Worm (Caenorhabditis elegans) whole organism, L4/young adult: Measurements from ENCODE around the gene rpa-1.
A peak's percentile ranks its signal among the peaks of the same experiment; 100 is the strongest.

ENCODE experiments used
- W03F9.2 ChIP-seq: fragments of 150-350 bp; optimal IDR thresholded peaks from 2 replicates; lab custom pipeline; 2014; ENCODE audit warnings: missing biosample characterization, missing genetic modification characterization
- dao-5 ChIP-seq: sonication (generic microtip); optimal IDR thresholded peaks from 2 replicates; lab custom pipeline; 2016; ENCODE audit warnings: missing genotype, missing genetic modification characterization, moderate library complexity, missing compliant biosample characterization
- him-1 ChIP-seq: sonication (generic microtip); optimal IDR thresholded peaks from 2 replicates; lab custom pipeline; 2016; ENCODE audit warnings: missing genotype, missing genetic modification reagents, missing genetic modification characterization, missing compliant biosample characterization

Gene rpa-1

ce11 chrII:7635296-7635695 is 29.1 kb upstream of the rpa-1 start:
- TF ChIP-seq him-1 (tag; lab: Kevin White, UChicago) (no peak), W03F9.2 (tag; lab: Kevin White, UChicago) (no peak), dao-5 (tag; lab: Kevin White, UChicago) (no peak)

ce11 chrII:7636941-7637340 is 27.4 kb upstream of the rpa-1 start:
- TF ChIP-seq W03F9.2 (tag; lab: Kevin White, UChicago) (no peak), him-1 (tag; lab: Kevin White, UChicago) (no peak), dao-5 (tag; lab: Kevin White, UChicago) (no peak)

ce11 chrII:7639036-7639435 is 25.3 kb upstream of the rpa-1 start:
- no peak for TF ChIP-seq dao-5 (tag; lab: Kevin White, UChicago)
- no peak for TF ChIP-seq him-1 (tag; lab: Kevin White, UChicago)
- no peak for TF ChIP-seq W03F9.2 (tag; lab: Kevin White, UChicago)

- TF ChIP-seq him-1 (tag; lab: Kevin White, UChicago) (no peak), W03F9.2 (tag; lab: Kevin White, UChicago) (no peak), dao-5 (tag; lab: Kevin White, UChicago) (no peak)
Measured at ce11 chrII:7640161-7640841, 24.1 kb upstream of the rpa-1 start.

DNA sequence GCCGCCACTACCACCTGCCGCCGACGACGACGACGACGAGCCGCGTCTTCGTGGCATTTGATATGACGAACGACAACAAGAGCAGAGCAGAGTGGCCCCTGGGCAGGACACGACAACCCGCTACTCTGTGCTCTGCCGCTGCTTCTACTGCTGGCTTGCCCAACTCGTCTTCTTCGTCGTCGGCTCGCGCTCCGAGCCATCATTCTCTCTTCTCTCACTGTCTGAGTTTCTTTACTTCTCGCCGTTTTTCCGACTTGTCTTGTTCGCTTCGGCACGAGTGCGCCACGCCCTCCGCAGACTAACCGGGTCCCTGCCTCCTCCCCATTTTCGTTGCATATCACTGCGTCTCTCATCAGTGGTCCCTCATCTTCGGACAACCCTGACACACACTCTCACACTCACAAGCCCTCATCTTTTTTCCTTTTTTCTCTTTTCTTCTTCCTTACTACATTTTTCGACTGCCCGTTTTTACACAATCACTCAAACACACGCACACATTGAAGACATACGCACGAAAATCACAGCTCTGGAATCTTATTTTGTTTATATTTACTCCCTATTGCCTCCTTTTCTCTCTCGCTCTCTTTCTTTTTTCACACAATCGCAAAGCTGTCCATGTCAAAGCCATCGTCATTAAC is 22.2 kb upstream of the rpa-1 start:
- TF ChIP-seq W03F9.2 (tag; lab: Kevin White, UChicago): no peak
- TF ChIP-seq him-1 (tag; lab: Kevin White, UChicago): peak; percentile 81

ce11 chrII:7643214-7643613 is 21.2 kb upstream of the rpa-1 start:
- TF ChIP-seq him-1 (tag; lab: Kevin White, UChicago): no peak
- no peak for TF ChIP-seq dao-5 (tag; lab: Kevin White, UChicago)
- no peak for TF ChIP-seq W03F9.2 (tag; lab: Kevin White, UChicago)

ce11 chrII:7651171-7651570 is 13.2 kb upstream of the rpa-1 start, which contains the start of gene pde-4:
TSS of gene pde-4 (minus strand) at chrII:7651246.
- TF ChIP-seq dao-5 (tag; lab: Kevin White, UChicago) (no peak), W03F9.2 (tag; lab: Kevin White, UChicago) (no peak), him-1 (tag; lab: Kevin White, UChicago) (no peak)

DNA sequence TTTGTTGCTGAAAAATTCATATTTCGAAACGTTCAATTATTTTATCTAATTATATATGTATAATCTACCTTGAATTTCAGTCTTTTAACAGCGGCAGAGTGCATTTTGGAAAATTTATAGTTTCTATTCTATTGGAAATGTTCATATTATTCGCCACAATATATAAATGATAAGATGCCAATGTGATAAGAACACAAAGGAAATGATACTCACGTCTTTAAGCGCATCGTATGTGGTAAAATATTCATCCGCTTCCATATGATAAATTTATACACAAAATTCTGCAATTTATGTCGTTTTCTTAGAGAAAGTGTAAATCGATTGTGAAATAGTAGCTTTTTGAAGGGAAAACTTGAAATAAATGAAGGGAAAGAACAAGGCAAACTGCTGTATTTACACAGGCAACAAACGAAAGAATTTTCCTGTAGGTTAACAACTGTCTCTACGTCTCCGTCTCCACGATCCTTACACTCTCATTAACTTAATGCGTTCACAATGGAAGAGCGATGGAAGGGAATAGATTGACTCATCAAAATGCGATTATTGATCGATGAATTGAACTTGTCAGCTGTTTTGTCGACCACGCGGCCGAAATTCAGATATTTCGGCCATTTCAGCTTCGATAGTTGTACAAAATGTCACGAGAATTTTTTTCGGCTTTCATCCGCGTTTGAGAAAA is 2.2 kb upstream of the rpa-1 start, which contains the start of gene alfa-1:
Gene alfa-1, minus strand, starts transcription at position 515 of the 679 bp plus-strand sequence.
- TF ChIP-seq dao-5 (tag; lab: Kevin White, UChicago) (no peak), W03F9.2 (tag; lab: Kevin White, UChicago) (no peak), him-1 (tag; lab: Kevin White, UChicago) (no peak)

- TF ChIP-seq him-1 (tag; lab: Kevin White, UChicago): no peak
- TF ChIP-seq W03F9.2 (tag; lab: Kevin White, UChicago): no peak
- no peak for TF ChIP-seq dao-5 (tag; lab: Kevin White, UChicago)
Measured at ce11 chrII:7663028-7663427, 1.4 kb upstream of the rpa-1 start.

DNA sequence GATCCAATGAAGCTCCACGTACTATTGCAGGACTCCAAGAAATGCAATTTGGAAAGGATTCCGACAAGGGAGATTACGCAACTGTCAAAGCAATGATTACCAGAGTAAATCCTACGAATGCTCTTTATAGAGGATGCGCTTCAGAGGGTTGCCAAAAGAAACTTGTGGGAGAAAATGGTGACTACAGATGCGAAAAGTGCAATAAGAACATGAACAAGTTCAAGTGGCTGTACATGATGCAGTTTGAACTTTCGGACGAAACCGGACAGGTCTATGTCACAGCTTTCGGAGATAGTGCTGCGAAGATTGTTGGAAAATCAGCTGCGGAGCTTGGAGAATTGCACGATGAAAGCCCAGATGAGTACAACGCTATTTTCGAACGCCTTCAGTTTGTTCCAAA is 2.0 kb downstream of the rpa-1 start:
- TF ChIP-seq dao-5 (tag; lab: Kevin White, UChicago): no peak
- no peak for TF ChIP-seq W03F9.2 (tag; lab: Kevin White, UChicago)
- TF ChIP-seq him-1 (tag; lab: Kevin White, UChicago): no peak

DNA sequence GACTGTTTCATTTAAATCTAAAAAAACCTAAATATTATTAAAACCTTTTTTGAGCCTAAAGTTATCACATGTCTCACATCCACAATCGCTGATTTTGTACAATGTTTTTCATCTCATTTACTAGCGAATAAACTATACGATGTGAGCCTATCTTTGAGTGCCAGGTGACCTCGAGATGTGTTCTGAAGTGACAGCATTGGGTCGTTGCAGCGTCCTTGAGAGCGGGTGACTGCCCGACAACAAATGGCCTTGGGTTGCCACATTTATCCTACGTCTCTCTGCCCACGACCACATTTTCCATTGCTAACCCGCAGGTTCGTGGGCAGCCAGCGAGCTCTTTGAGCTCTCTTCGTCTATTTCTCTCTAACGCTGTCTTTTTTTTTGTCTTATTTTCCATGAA is 2.6 kb downstream of the rpa-1 start, which contains the start of gene lir-2:
Gene lir-2, plus strand, starts transcription at position 301 of the 400 bp plus-strand sequence.
- TF ChIP-seq W03F9.2 (tag; lab: Kevin White, UChicago) (no peak), dao-5 (tag; lab: Kevin White, UChicago) (no peak), him-1 (tag; lab: Kevin White, UChicago) (no peak)

- TF ChIP-seq him-1 (tag; lab: Kevin White, UChicago): no peak
- TF ChIP-seq dao-5 (tag; lab: Kevin White, UChicago): no peak
Measured at ce11 chrII:7669409-7669808, 5.0 kb downstream of the rpa-1 start.

DNA sequence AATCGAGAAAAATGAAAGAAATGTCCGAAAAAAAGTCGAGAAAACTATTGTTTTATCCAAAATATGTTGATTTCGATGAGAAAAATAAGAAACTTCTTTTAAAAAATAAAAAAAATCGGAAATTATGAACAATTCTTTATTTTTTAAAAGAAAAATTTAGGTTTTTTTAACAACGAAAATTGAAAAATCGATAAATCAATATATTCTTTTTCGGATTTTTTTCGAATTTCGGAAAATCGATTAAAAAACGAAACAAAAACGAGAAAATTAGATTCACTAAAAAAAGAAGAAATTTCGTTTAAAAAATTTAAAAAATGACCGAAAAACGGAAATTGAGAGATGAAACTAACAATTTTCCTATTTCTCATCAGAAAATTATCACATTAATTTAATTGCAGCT is 5.7 kb downstream of the rpa-1 start:
- no peak for TF ChIP-seq dao-5 (tag; lab: Kevin White, UChicago)
- no peak for TF ChIP-seq him-1 (tag; lab: Kevin White, UChicago)
- no peak for TF ChIP-seq W03F9.2 (tag; lab: Kevin White, UChicago)
